Fruit fly (Drosophila melanogaster) whole organism, embryonic: ENCODE measurements around the gene CG11891.

Experiments
- Bdp1 ChIP-seq: fragments of 200-800 bp; sonication (Bioruptor generic); optimal IDR thresholded peaks from 3 replicates; lab custom pipeline; 2016; ENCODE audit warnings: missing biosample characterization, missing genetic modification characterization
- CG1024 ChIP-seq: fragments of 200-800 bp; sonication (Bioruptor generic); IDR thresholded peaks from 2 replicates; pipeline ENCODE4 v1.3.6; 2022; ENCODE audit warnings: missing biosample characterization, missing genetic modification characterization
- CG12391 ChIP-seq: fragments of 200-800 bp; sonication (Bioruptor generic); optimal IDR thresholded peaks from 3 replicates; lab custom pipeline; 2018; ENCODE audit warnings: missing biosample characterization, mild to moderate bottlenecking, missing genetic modification characterization, moderate library complexity
- CG13894 ChIP-seq: fragments of 200-800 bp; sonication (Bioruptor generic); optimal IDR thresholded peaks from 3 replicates; lab custom pipeline; 2018; ENCODE audit warnings: missing biosample characterization, mild to moderate bottlenecking, missing genetic modification characterization, moderate library complexity
- CG15011 ChIP-seq: fragments of 200-800 bp; sonication (Bioruptor generic); optimal IDR thresholded peaks from 3 replicates; lab custom pipeline; 2018; ENCODE audit warnings: missing biosample characterization, mild to moderate bottlenecking, missing genetic modification characterization
- CG18262 ChIP-seq: fragments of 200-800 bp; optimal IDR thresholded peaks from 3 replicates; lab custom pipeline; 2019; ENCODE audit warnings: missing biosample characterization, mild to moderate bottlenecking, missing genetic modification characterization, moderate library complexity
- CG18619 ChIP-seq: fragments of 200-800 bp; sonication (Bioruptor generic); optimal IDR thresholded peaks from 3 replicates; lab custom pipeline; 2017; ENCODE audit warnings: missing biosample characterization, mild to moderate bottlenecking, missing genetic modification characterization
- CG2678 ChIP-seq: fragments of 200-800 bp; sonication (Bioruptor generic); optimal IDR thresholded peaks from 3 replicates; lab custom pipeline; 2019; ENCODE audit warnings: missing biosample characterization, mild to moderate bottlenecking, missing genetic modification characterization, moderate library complexity
- CG3726 ChIP-seq: fragments of 200-800 bp; sonication (Bioruptor generic); IDR thresholded peaks from 3 replicates; pipeline ENCODE4, ENCODE4 v1.3.6; 2022; ENCODE audit warnings: missing biosample characterization, missing genetic modification characterization
- CG43689 ChIP-seq: fragments of 200-800 bp; sonication (Bioruptor generic); IDR thresholded peaks from 2 replicates; pipeline ENCODE4 v1.3.6; 2022; ENCODE audit warnings: missing biosample characterization, missing genetic modification characterization
- CG4424 ChIP-seq: fragments of 200-800 bp; sonication (Bioruptor generic); optimal IDR thresholded peaks from 3 replicates; lab custom pipeline; 2016; ENCODE audit warnings: missing biosample characterization, missing genetic modification characterization
- CG5180 ChIP-seq: fragments of 200-800 bp; sonication (Bioruptor generic); optimal IDR thresholded peaks from 3 replicates; lab custom pipeline; 2017; ENCODE audit warnings: missing biosample characterization, missing genetic modification characterization, mild to moderate bottlenecking, moderate library complexity, missing genetic modification reagents
- CG6254 ChIP-seq: fragments of 200-800 bp; sonication (Bioruptor generic); optimal IDR thresholded peaks from 3 replicates; lab custom pipeline; 2017; ENCODE audit warnings: mild to moderate bottlenecking, missing biosample characterization, missing genetic modification reagents, missing genetic modification characterization
- CG6272 ChIP-seq: fragments of 200-800 bp; sonication (Bioruptor generic); IDR thresholded peaks from 2 replicates; pipeline ENCODE4 v1.3.6; 2022; ENCODE audit warnings: missing biosample characterization, missing genetic modification characterization
- CG6654 ChIP-seq: fragments of 200-800 bp; sonication (Bioruptor generic); optimal IDR thresholded peaks from 2 replicates; lab custom pipeline; 2017; ENCODE audit warnings: missing biosample characterization, mild to moderate bottlenecking, missing genetic modification characterization
- CG6689 ChIP-seq: fragments of 200-800 bp; sonication (Bioruptor generic); IDR thresholded peaks from 2 replicates; pipeline ENCODE4 v1.3.6; 2022; ENCODE audit warnings: missing biosample characterization, missing genetic modification characterization
- CG6813 ChIP-seq: fragments of 200-800 bp; sonication (Bioruptor generic); optimal IDR thresholded peaks from 2 replicates; lab custom pipeline; 2017; ENCODE audit warnings: missing biosample characterization, missing genetic modification characterization, mild to moderate bottlenecking, moderate library complexity, missing genetic modification reagents
- CG9609 ChIP-seq: fragments of 200-800 bp; sonication (Bioruptor generic); optimal IDR thresholded peaks from 3 replicates; lab custom pipeline; 2016; ENCODE audit warnings: missing biosample characterization, missing genetic modification characterization
- D19A ChIP-seq: fragments of 200-800 bp; optimal IDR thresholded peaks from 3 replicates; lab custom pipeline; 2019; ENCODE audit warnings: missing biosample characterization, mild to moderate bottlenecking, missing genetic modification characterization, moderate library complexity
- Dfd ChIP-seq, 2 experiments: fragments of >200 bp; optimal IDR thresholded peaks; 2 replicates each; lab custom pipeline; 2017; ENCODE audit warnings: missing biosample characterization in 2 of 2, missing genetic modification characterization in 2 of 2
- Dip3 ChIP-seq: fragments of 200-800 bp; sonication (Bioruptor generic); optimal IDR thresholded peaks from 3 replicates; lab custom pipeline; 2016; ENCODE audit warnings: missing biosample characterization, missing genetic modification characterization
- Hey ChIP-seq: fragments of 200-800 bp; sonication (Bioruptor generic); optimal IDR thresholded peaks from 3 replicates; lab custom pipeline; 2018; ENCODE audit warnings: missing biosample characterization, mild to moderate bottlenecking, missing genetic modification characterization
- Hmr ChIP-seq: fragments of 200-800 bp; sonication (Bioruptor generic); optimal IDR thresholded peaks from 3 replicates; lab custom pipeline; 2017; ENCODE audit warnings: mild to moderate bottlenecking, missing biosample characterization, missing genetic modification reagents, missing genetic modification characterization
- Hr78 ChIP-seq, 2 experiments: fragments of 200-800 bp in 1 of 2; fragments of >200 bp in 1 of 2; sonication (Bioruptor generic) in 1 of 2; optimal IDR thresholded peaks; 2 replicates each; lab custom pipeline; 2017 to 2019; ENCODE audit warnings: missing biosample characterization in 2 of 2, missing genetic modification characterization in 2 of 2, mild to moderate bottlenecking in 1 of 2, moderate library complexity in 1 of 2
- Lhr ChIP-seq: fragments of 200-800 bp; sonication (Bioruptor generic); optimal IDR thresholded peaks from 3 replicates; lab custom pipeline; 2017; ENCODE audit warnings: mild to moderate bottlenecking, missing biosample characterization, missing genetic modification reagents, missing genetic modification characterization
- MBD-R2 ChIP-seq: fragments of 200-800 bp; sonication (Bioruptor generic); IDR thresholded peaks from 2 replicates; pipeline ENCODE4 v1.3.6; 2022; ENCODE audit warnings: missing biosample characterization, missing genetic modification characterization
- MTF-1 ChIP-seq: fragments of 200-800 bp; sonication (Bioruptor generic); optimal IDR thresholded peaks from 2 replicates; lab custom pipeline; 2018; ENCODE audit warnings: missing biosample characterization, mild to moderate bottlenecking, missing genetic modification characterization, borderline replicate concordance
- Rfx ChIP-seq: fragments of 200-800 bp; sonication (Bioruptor generic); IDR thresholded peaks from 2 replicates; pipeline ENCODE4 v1.3.6; 2022; ENCODE audit warnings: missing biosample characterization, missing genetic modification characterization
- Sry-β ChIP-seq: fragments of 200-800 bp; sonication (Bioruptor generic); optimal IDR thresholded peaks from 2 replicates; lab custom pipeline; 2018; ENCODE audit warnings: missing biosample characterization, mild to moderate bottlenecking, missing genetic modification characterization, moderate library complexity
- Tbp ChIP-seq: fragments of >200 bp; optimal IDR thresholded peaks from 2 replicates; lab custom pipeline; 2018; ENCODE audit warnings: missing biosample characterization, missing genetic modification characterization
- al ChIP-seq: fragments of 200-800 bp; sonication (Bioruptor generic); IDR thresholded peaks from 2 replicates; pipeline ENCODE4 v1.3.6; 2022; ENCODE audit warnings: missing biosample characterization, missing genetic modification characterization
- bcd ChIP-seq: fragments of 200-800 bp; sonication (Bioruptor generic); optimal IDR thresholded peaks from 2 replicates; lab custom pipeline; 2017; ENCODE audit warnings: missing biosample characterization, mild to moderate bottlenecking, missing genetic modification characterization
- crc ChIP-seq: fragments of 200-800 bp; sonication (Bioruptor generic); optimal IDR thresholded peaks from 2 replicates; lab custom pipeline; 2016; ENCODE audit warnings: missing biosample characterization, missing genetic modification characterization
- cwo ChIP-seq: fragments of 200-800 bp; sonication (Bioruptor generic); optimal IDR thresholded peaks from 3 replicates; lab custom pipeline; 2017; ENCODE audit warnings: missing biosample characterization, missing genetic modification characterization, mild to moderate bottlenecking, moderate library complexity, missing genetic modification reagents
- fu2 ChIP-seq: fragments of 200-800 bp; sonication (Bioruptor generic); optimal IDR thresholded peaks from 2 replicates; lab custom pipeline; 2016; ENCODE audit warnings: missing biosample characterization, missing genetic modification characterization
- gcm2 ChIP-seq: fragments of 200-800 bp; sonication (Bioruptor generic); optimal IDR thresholded peaks from 2 replicates; lab custom pipeline; 2016; ENCODE audit warnings: missing biosample characterization, missing genetic modification characterization
- h ChIP-seq: fragments of >200 bp; optimal IDR thresholded peaks from 2 replicates; lab custom pipeline; 2017
- jing ChIP-seq: fragments of 200-800 bp; sonication (Bioruptor generic); optimal IDR thresholded peaks from 2 replicates; lab custom pipeline; 2018; ENCODE audit warnings: missing biosample characterization, mild to moderate bottlenecking, missing genetic modification characterization
- ken ChIP-seq: fragments of 200-800 bp; sonication (Bioruptor generic); IDR thresholded peaks from 3 replicates; pipeline ENCODE4 v1.3.6; 2022; ENCODE audit warnings: missing biosample characterization, missing genetic modification characterization
- lov ChIP-seq, 2 experiments: fragments of 200-800 bp in 1 of 2; fragments of >200 bp in 1 of 2; sonication (Bioruptor generic) in 1 of 2; IDR thresholded peaks in 1 of 2; optimal IDR thresholded peaks in 1 of 2; 2 replicates in 1 of 2; 3 replicates in 1 of 2; pipeline versions ENCODE4 v1.3.6 to Lab custom; 2017 to 2022; ENCODE audit warnings: missing biosample characterization in 1 of 2, missing genetic modification characterization in 1 of 2
- nerfin-1 ChIP-seq: fragments of 200-800 bp; sonication (Bioruptor generic); optimal IDR thresholded peaks from 3 replicates; lab custom pipeline; 2019; ENCODE audit warnings: missing biosample characterization, mild to moderate bottlenecking, missing genetic modification characterization, moderate library complexity
- nerfin-2 ChIP-seq: fragments of 200-800 bp; sonication (Bioruptor generic); IDR thresholded peaks from 2 replicates; pipeline ENCODE4 v1.3.6; 2022; ENCODE audit warnings: missing biosample characterization, missing genetic modification characterization; ENCODE audit not compliant: partially characterized antibody
- pb ChIP-seq: fragments of 200-800 bp; sonication (Bioruptor generic); optimal IDR thresholded peaks from 3 replicates; lab custom pipeline; 2016; ENCODE audit warnings: missing biosample characterization, missing genetic modification characterization
- pnt ChIP-seq: fragments of 200-800 bp; sonication (Bioruptor generic); optimal IDR thresholded peaks from 3 replicates; lab custom pipeline; 2016; ENCODE audit warnings: missing biosample characterization, missing genetic modification characterization
- psq ChIP-seq: fragments of 200-800 bp; sonication (Bioruptor generic); optimal IDR thresholded peaks from 2 replicates; lab custom pipeline; 2017; ENCODE audit warnings: missing biosample characterization, missing genetic modification characterization
- repo ChIP-seq: fragments of 200-800 bp; sonication (Bioruptor generic); optimal IDR thresholded peaks from 2 replicates; lab custom pipeline; 2016; ENCODE audit warnings: missing biosample characterization, missing genetic modification characterization
- ro ChIP-seq: fragments of 200-800 bp; sonication (Bioruptor generic); IDR thresholded peaks from 2 replicates; pipeline ENCODE4 v1.3.6; 2022; ENCODE audit warnings: missing biosample characterization, missing genetic modification characterization
- run ChIP-seq: fragments of 200-800 bp; sonication (Bioruptor generic); optimal IDR thresholded peaks from 3 replicates; lab custom pipeline; 2018; ENCODE audit warnings: missing biosample characterization, mild to moderate bottlenecking, missing genetic modification characterization
- sr ChIP-seq: fragments of 200-800 bp; sonication (Bioruptor generic); IDR thresholded peaks from 3 replicates; pipeline ENCODE4 v1.3.6; 2022; ENCODE audit warnings: missing biosample characterization, missing genetic modification characterization

CG11891 gene

dm6 chr3R:25232271-25232989, 37.6 kb upstream of the CG11891 start, which contains the start of gene Cad96Cb (continued):
- TF ChIP-seq MTF-1: no peak
- TF ChIP-seq ro (GFP tag; lab: Robert Waterston, UW): no peak
- peak; percentile 58 for TF ChIP-seq Hmr (GFP tag; lab: Kevin White, UChicago)
- peak; percentile 38 for TF ChIP-seq jing (GFP tag; lab: Kevin White, UChicago)
- TF ChIP-seq CG12391 (tag; lab: Kevin White, UChicago): peak; percentile 84
- TF ChIP-seq cwo: peak; percentile 67
- peak; percentile 75 for TF ChIP-seq CG9609 (GFP tag; lab: Kevin White, UChicago)
- TF ChIP-seq Hey (tag; lab: Kevin White, UChicago): no peak
- TF ChIP-seq al: no peak
- no peak for TF ChIP-seq MBD-R2
- TF ChIP-seq fu2 (GFP tag; lab: Kevin White, UChicago): peak; percentile 29
- no peak for TF ChIP-seq h (lab: Kevin White, UChicago)
- no peak for TF ChIP-seq CG43689 (GFP tag; lab: Robert Waterston, UW)
- TF ChIP-seq crc (GFP tag; lab: Kevin White, UChicago): peak; percentile 59
- peak; percentile 58 for TF ChIP-seq Bdp1 (GFP tag; lab: Kevin White, UChicago)
- TF ChIP-seq repo: peak; percentile 25
- peak in 1 of 2 experiments; percentile 85 for TF ChIP-seq Hr78 (GFP tag; optimal IDR thresholded peaks at IDR 0.05; lab: Kevin White, UChicago)
- TF ChIP-seq CG1024 (GFP tag; lab: Robert Waterston, UW): 0 out of 2 replicates have a peak, but pooled peaks have one; percentile 12
- no peak for TF ChIP-seq psq (GFP tag; lab: Kevin White, UChicago)
- peak; percentile 88 for TF ChIP-seq nerfin-1 (tag; lab: Kevin White, UChicago)
- TF ChIP-seq bcd (GFP tag; lab: Kevin White, UChicago): peak; percentile 84
- TF ChIP-seq nerfin-2 (GFP tag; lab: Robert Waterston, UW): no peak
- peak; percentile 90 for TF ChIP-seq CG6254
- no peak for TF ChIP-seq lov (optimal IDR thresholded peaks at IDR 0.05; lab: Kevin White, UChicago)
- TF ChIP-seq lov (GFP tag; IDR thresholded peaks at IDR 0.05; lab: Robert Waterston, UW): no peak
- TF ChIP-seq pnt (GFP tag; lab: Kevin White, UChicago): peak; percentile 74
- no peak for TF ChIP-seq Tbp (GFP tag; lab: Kevin White, UChicago)
- no peak for TF ChIP-seq CG3726 (GFP tag; lab: Robert Waterston, UW)
- peak; percentile 95 for TF ChIP-seq CG18262
- TF ChIP-seq pb (GFP tag; lab: Kevin White, UChicago): peak; percentile 78
- TF ChIP-seq CG4424 (GFP tag; lab: Kevin White, UChicago): peak; percentile 92
- no peak for TF ChIP-seq CG6272 (GFP tag; lab: Robert Waterston, UW)
- TF ChIP-seq D19A (tag; lab: Kevin White, UChicago): peak; percentile 84
- TF ChIP-seq CG2678 (tag; lab: Kevin White, UChicago): peak; percentile 90
- no peak for TF ChIP-seq CG13894 (tag; lab: Kevin White, UChicago)
- peak; percentile 77 for TF ChIP-seq CG15011 (GFP tag; lab: Kevin White, UChicago)
- TF ChIP-seq Lhr: peak; percentile 68
- TF ChIP-seq Rfx (GFP tag; lab: Robert Waterston, UW): peak; percentile 12
- TF ChIP-seq gcm2 (GFP tag; lab: Kevin White, UChicago): no peak
- TF ChIP-seq CG18619: peak; percentile 82
- TF ChIP-seq CG5180 (GFP tag; lab: Kevin White, UChicago): peak; percentile 79
- peak; percentile 81 for TF ChIP-seq CG6689
- no peak for TF ChIP-seq sr (GFP tag; lab: Robert Waterston, UW)
- TF ChIP-seq Sry-β (GFP tag; lab: Kevin White, UChicago): peak; percentile 45
- no peak for TF ChIP-seq Dfd (GFP tag; optimal IDR thresholded peaks at IDR 0.05; lab: Kevin White, UChicago)
- TF ChIP-seq Dip3 (GFP tag; lab: Kevin White, UChicago): peak; percentile 20
- peak; percentile 70 for TF ChIP-seq CG6654 (GFP tag; lab: Kevin White, UChicago)
- peak; percentile 71; the same call in 2 of the 3 replicates for TF ChIP-seq ken (GFP tag; lab: Robert Waterston, UW)
- peak; percentile 80 for TF ChIP-seq CG6813
- TF ChIP-seq run: peak; percentile 72
